Worm (Caenorhabditis elegans) whole organism, L4/young adult: ENCODE measurements around the gene sdz-4.

Experiments used
- dao-5 ChIP-seq: sonication (generic microtip); optimal IDR thresholded peaks from 2 replicates; lab custom pipeline; 2016; ENCODE audit warnings: missing genotype, missing genetic modification characterization, moderate library complexity, missing compliant biosample characterization
- him-1 ChIP-seq: sonication (generic microtip); optimal IDR thresholded peaks from 2 replicates; lab custom pipeline; 2016; ENCODE audit warnings: missing genotype, missing genetic modification reagents, missing genetic modification characterization, missing compliant biosample characterization

DNA sequence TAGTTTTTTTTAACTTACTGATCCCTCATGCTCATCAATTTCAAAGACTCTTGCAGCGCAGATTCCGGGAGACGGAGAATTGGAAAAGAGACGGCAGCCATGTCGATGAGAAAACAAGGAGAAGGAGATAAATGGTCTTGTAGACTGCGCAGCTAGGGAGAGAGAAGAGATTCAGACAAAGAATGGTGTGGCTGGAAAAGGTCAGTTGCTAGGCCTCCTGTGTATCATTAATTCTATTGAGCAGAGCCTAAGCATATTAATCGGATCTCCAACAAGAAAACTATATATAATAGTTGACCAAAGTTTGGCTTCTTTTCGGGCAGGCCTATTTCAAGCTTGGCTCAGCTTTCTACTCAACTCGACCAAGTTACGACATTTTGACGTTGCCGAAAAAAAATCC is 40.8 kb downstream of the sdz-4 start, which contains the start of gene fbxb-29:
- no peak for TF ChIP-seq him-1 (tag; lab: Kevin White, UChicago)
- TF ChIP-seq dao-5 (tag; lab: Kevin White, UChicago): no peak
